Worm (Caenorhabditis elegans): Measurements from ENCODE around the gene hil-2.

ce11 chrIV:6284277-6284676 is 9.8 kb upstream of the hil-2 start, which contains the start of gene ops-1:
- TF ChIP-seq hlh-6 (tag; optimal IDR thresholded peaks at IDR 0.05): no peak
- TF ChIP-seq nfya-1 (tag; optimal IDR thresholded peaks at IDR 0.05): no peak
- TF ChIP-seq dve-1 (tag; optimal IDR thresholded peaks at IDR 0.05): no peak
- TF ChIP-seq ceh-6 (GFP tag; optimal IDR thresholded peaks at IDR 0.05): no peak
- TF ChIP-seq ama-1 (optimal IDR thresholded peaks at IDR 0.05): no peak
- TF ChIP-seq pqm-1 (tag; optimal IDR thresholded peaks at IDR 0.05): no peak
